Worm (Caenorhabditis elegans): ENCODE results near the gene rpl-28.

Gene rpl-28

ce11 chrV:12728062-12728665, at the start of gene rpl-28, which contains the start of gene mrpl-49 (continued):
- TF ChIP-seq nhr-102 (tag; optimal IDR thresholded peaks at IDR 0.05) = peak; percentile 54

- no peak for TF ChIP-seq skn-1 (tag; optimal IDR thresholded peaks at IDR 0.05)
- TF ChIP-seq Y105C5A.15 (GFP tag; IDR thresholded peaks at IDR 0.05) = no peak
- no peak for TF ChIP-seq F26F4.8 (GFP tag; conservative IDR thresholded peaks at IDR 0.05)
- TF ChIP-seq rbr-2 (tag; optimal IDR thresholded peaks at IDR 0.05) = no peak
These were observed 45.9 kb upstream of the rpl-28 start for ce11 chrV:12773852-12774251.

ce11 chrV:12773222-12773621, 45.3 kb upstream of the rpl-28 start, which contains the start of gene ZC455.1:
Gene ZC455.1 (plus strand): TSS chrV:12773522.
- no peak for TF ChIP-seq F26F4.8 (GFP tag; conservative IDR thresholded peaks at IDR 0.05)
- TF ChIP-seq nhr-41 (GFP tag; IDR thresholded peaks at IDR 0.05) = no peak
- TF ChIP-seq spr-3 (GFP tag; optimal IDR thresholded peaks at IDR 0.05) = no peak
- no peak for TF ChIP-seq ztf-11 (tag; optimal IDR thresholded peaks at IDR 0.05)

ce11 chrV:12768946-12769345, 41.0 kb upstream of the rpl-28 start, which contains the start of gene srt-43:
Gene srt-43 (plus strand): TSS chrV:12769246.
- TF ChIP-seq unc-62 (GFP tag; optimal IDR thresholded peaks at IDR 0.05 in 1 of 2) (peak in 1 of 2 experiments; percentile 47), unc-62 (tag; optimal IDR thresholded peaks at IDR 0.05) (no peak), zfp-2 (tag; optimal IDR thresholded peaks at IDR 0.05) (no peak)

- no peak for TF ChIP-seq nhr-11 (tag; optimal IDR thresholded peaks at IDR 0.05)
- TF ChIP-seq dpl-1 (GFP tag; optimal IDR thresholded peaks at IDR 0.05) = peak; percentile 32
- TF ChIP-seq nhr-76 (tag; optimal IDR thresholded peaks at IDR 0.05) = no peak
- TF ChIP-seq zip-2 (tag; optimal IDR thresholded peaks at IDR 0.05) = peak; percentile 84
- TF ChIP-seq lin-29 (GFP tag; IDR thresholded peaks at IDR 0.05) = no peak
- peak; percentile 27 for TF ChIP-seq T20F7.1 (GFP tag; optimal IDR thresholded peaks at IDR 0.05)
- no peak for TF ChIP-seq duxl-1 (tag; optimal IDR thresholded peaks at IDR 0.05; ENCODE audit: poor library complexity)
- peak in 1 of 2 experiments; percentile 96 for TF ChIP-seq lsy-2 (tag; optimal IDR thresholded peaks at IDR 0.05)
- TF ChIP-seq hlh-30 (tag; optimal IDR thresholded peaks at IDR 0.05; ENCODE audit: insufficient read depth) = peak; percentile 23
- TF ChIP-seq Y5F2A.4 (GFP tag; optimal IDR thresholded peaks at IDR 0.05) = no peak
- TF ChIP-seq nhr-237 (tag; optimal IDR thresholded peaks at IDR 0.05) = no peak
- TF ChIP-seq daf-16 (GFP tag; optimal IDR thresholded peaks at IDR 0.05) = no peak
- peak; percentile 60 for TF ChIP-seq daf-16 (tag; optimal IDR thresholded peaks at IDR 0.05)
- no peak for TF ChIP-seq aly-2 (tag; optimal IDR thresholded peaks at IDR 0.05)
These were observed 35.5 kb upstream of the rpl-28 start, which contains the start of the genes abcf-1 and scc-3 for ce11 chrV:12763291-12763995. Gene abcf-1 (minus strand): TSS chrV:12763375. Gene scc-3 (plus strand): TSS chrV:12763945.

ce11 chrV:12760913-12761312, 33.0 kb upstream of the rpl-28 start, which contains the start of gene F18E2.15:
Gene F18E2.15 (minus strand): TSS chrV:12761013.
- TF ChIP-seq T26A8.4 (GFP tag; IDR thresholded peaks at IDR 0.05) (no peak), nhr-77 (tag; optimal IDR thresholded peaks at IDR 0.05) (no peak), ceh-32 (tag; optimal IDR thresholded peaks at IDR 0.05; ENCODE audit: poor library complexity) (no peak), vab-7 (GFP tag; IDR thresholded peaks at IDR 0.05) (no peak), ctbp-1 (GFP tag; IDR thresholded peaks at IDR 0.05) (no peak), F44E2.7 (GFP tag; IDR thresholded peaks at IDR 0.05) (no peak), spr-1 (tag; optimal IDR thresholded peaks at IDR 0.05) (no peak), nhr-42 (GFP tag; IDR thresholded peaks at IDR 0.05) (no peak), egl-43 (GFP tag; IDR thresholded peaks at IDR 0.05) (no peak), zag-1 (tag; optimal IDR thresholded peaks at IDR 0.05) (no peak), aha-1 (tag) (no peak), arid-1 (GFP tag; conservative IDR thresholded peaks at IDR 0.05) (no peak), nhr-6 (tag; optimal IDR thresholded peaks at IDR 0.05) (no peak), unc-39 (tag; optimal IDR thresholded peaks at IDR 0.05) (no peak), lin-39 (tag; optimal IDR thresholded peaks at IDR 0.05) (no peak), pqm-1 (tag; optimal IDR thresholded peaks at IDR 0.05) (no peak), tag-97 (GFP tag; IDR thresholded peaks at IDR 0.05) (no peak)
